Worm (Caenorhabditis elegans): ENCODE data around the gene C18B2.5.

DNA sequence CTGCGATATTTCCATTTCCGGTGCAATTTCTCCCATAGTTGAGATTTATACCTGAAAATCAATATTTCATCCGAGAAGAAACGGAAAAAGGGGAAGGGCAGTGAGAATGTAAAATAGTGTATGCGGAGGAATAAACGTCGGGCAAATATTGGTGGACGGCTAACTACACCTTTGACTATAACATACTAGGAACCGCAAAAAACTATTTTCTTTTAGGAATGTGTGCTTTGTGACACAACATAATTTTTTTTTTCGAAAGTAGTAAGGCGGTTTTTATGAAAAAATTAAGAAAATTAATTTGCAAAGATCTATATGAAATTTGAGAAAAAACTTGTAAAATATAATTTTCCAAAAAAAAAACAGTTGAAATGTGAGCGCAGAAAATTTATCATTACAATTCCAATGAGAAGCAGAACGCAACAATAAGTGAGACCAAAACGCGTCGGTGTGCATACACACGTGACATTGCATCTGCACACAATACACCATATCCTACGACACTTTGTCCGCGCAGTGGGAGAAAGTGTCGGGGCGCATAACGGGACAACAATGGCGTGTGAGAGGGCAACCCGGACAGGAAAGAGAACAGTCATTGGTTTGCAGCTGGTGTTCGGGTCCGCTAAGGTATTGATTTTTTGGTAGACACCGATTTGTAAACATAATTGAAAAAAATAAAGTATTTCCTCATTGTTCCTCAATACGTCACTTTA, 39.4 kb upstream of the C18B2.5 start, which contains the start of the genes sax-1 and R11G1.2:
- TF ChIP-seq T22C8.4 (GFP tag; IDR thresholded peaks at IDR 0.05) (peak; percentile 38; the same call in 1 of the 2 replicates), klf-2 (GFP tag; conservative IDR thresholded peaks at IDR 0.05) (no peak), ztf-23 (GFP tag; IDR thresholded peaks at IDR 0.05) (no peak), med-1 (GFP tag; optimal IDR thresholded peaks at IDR 0.05; ENCODE audit: insufficient read depth) (no peak), ref-1 (GFP tag; conservative IDR thresholded peaks at IDR 0.05) (no peak), flt-1 (GFP tag; IDR thresholded peaks at IDR 0.05) (no peak), cog-1 (tag; optimal IDR thresholded peaks at IDR 0.05) (no peak), ztf-29 (GFP tag; IDR thresholded peaks at IDR 0.05) (no peak)
